Fruit fly (Drosophila melanogaster) whole organism, embryonic: Measurements from ENCODE around the gene Aasdh.
A peak's percentile ranks its signal among the peaks of the same experiment; 100 is the strongest.

Experiments
- Adf1 ChIP-seq: fragments of 200-800 bp; sonication (Bioruptor generic); IDR thresholded peaks from 2 replicates; pipeline ENCODE4 v1.3.6; 2022; ENCODE audit warnings: missing biosample characterization, missing genetic modification characterization
- Blimp-1 ChIP-seq: fragments of 200-800 bp; sonication (Bioruptor generic); optimal IDR thresholded peaks from 3 replicates; lab custom pipeline; 2018; ENCODE audit warnings: missing biosample characterization, missing genetic modification characterization, mild to moderate bottlenecking, moderate library complexity, missing genetic modification reagents
- BtbVII ChIP-seq: fragments of 200-800 bp; sonication (Bioruptor generic); optimal IDR thresholded peaks from 3 replicates; lab custom pipeline; 2017; ENCODE audit warnings: missing biosample characterization, mild to moderate bottlenecking, missing genetic modification characterization
- CG10209 ChIP-seq: fragments of 200-800 bp; sonication (Bioruptor generic); optimal IDR thresholded peaks from 3 replicates; lab custom pipeline; 2017; ENCODE audit warnings: missing biosample characterization, mild to moderate bottlenecking, missing genetic modification characterization, missing genetic modification reagents
- CG1024 ChIP-seq: fragments of 200-800 bp; sonication (Bioruptor generic); IDR thresholded peaks from 2 replicates; pipeline ENCODE4 v1.3.6; 2022; ENCODE audit warnings: missing biosample characterization, missing genetic modification characterization
- CG10543 ChIP-seq: fragments of 200-800 bp; sonication (Bioruptor generic); optimal IDR thresholded peaks from 3 replicates; lab custom pipeline; 2017; ENCODE audit warnings: missing biosample characterization, mild to moderate bottlenecking, missing genetic modification characterization, moderate library complexity
- CG14710 ChIP-seq: fragments of 200-800 bp; sonication (Bioruptor generic); optimal IDR thresholded peaks from 3 replicates; lab custom pipeline; 2019; ENCODE audit warnings: missing biosample characterization, mild to moderate bottlenecking, missing genetic modification characterization, moderate library complexity
- CG14860 ChIP-seq: fragments of 200-800 bp; sonication (Bioruptor generic); IDR thresholded peaks from 3 replicates; pipeline ENCODE4 v1.3.6; 2022; ENCODE audit warnings: missing biosample characterization, missing genetic modification characterization; ENCODE audit not compliant: partially characterized antibody
- CG17612 ChIP-seq: fragments of 200-800 bp; sonication (Bioruptor generic); IDR thresholded peaks from 2 replicates; pipeline ENCODE4 v1.3.6; 2022; ENCODE audit warnings: missing biosample characterization, missing genetic modification characterization
- CG17802 ChIP-seq: fragments of 200-800 bp; sonication (Bioruptor generic); optimal IDR thresholded peaks from 2 replicates; lab custom pipeline; 2018; ENCODE audit warnings: missing biosample characterization, mild to moderate bottlenecking, missing genetic modification characterization, moderate library complexity
- CG2202 ChIP-seq: fragments of 200-800 bp; sonication (Bioruptor generic); optimal IDR thresholded peaks from 2 replicates; lab custom pipeline; 2018; ENCODE audit warnings: missing biosample characterization, mild to moderate bottlenecking, missing genetic modification characterization
- CG30431 ChIP-seq: fragments of 200-800 bp; sonication (Bioruptor generic); optimal IDR thresholded peaks from 2 replicates; lab custom pipeline; 2017; ENCODE audit warnings: missing biosample characterization, missing genetic modification characterization
- CG3995 ChIP-seq: fragments of 200-800 bp; sonication (Bioruptor generic); optimal IDR thresholded peaks from 3 replicates; lab custom pipeline; 2016; ENCODE audit warnings: missing biosample characterization, missing genetic modification characterization
- CG4854 ChIP-seq: fragments of 200-800 bp; sonication (Bioruptor generic); optimal IDR thresholded peaks from 2 replicates; lab custom pipeline; 2016; ENCODE audit warnings: missing biosample characterization, missing genetic modification characterization, inconsistent platforms
- CG9215 ChIP-seq: fragments of 200-800 bp; sonication (Bioruptor generic); IDR thresholded peaks from 2 replicates; pipeline ENCODE4 v1.3.6; 2022; ENCODE audit warnings: missing biosample characterization, missing genetic modification characterization
- CG9817 ChIP-seq: fragments of 200-800 bp; sonication (Bioruptor generic); optimal IDR thresholded peaks from 2 replicates; lab custom pipeline; 2018; ENCODE audit warnings: missing biosample characterization, mild to moderate bottlenecking, missing genetic modification characterization, moderate library complexity
- D19A ChIP-seq: fragments of 200-800 bp; optimal IDR thresholded peaks from 3 replicates; lab custom pipeline; 2019; ENCODE audit warnings: missing biosample characterization, mild to moderate bottlenecking, missing genetic modification characterization, moderate library complexity
- Doc2 ChIP-seq: fragments of 200-800 bp; sonication (Bioruptor generic); IDR thresholded peaks from 2 replicates; pipeline ENCODE4 v1.3.6; 2022; ENCODE audit warnings: missing biosample characterization, missing genetic modification characterization
- Drgx ChIP-seq: fragments of 200-800 bp; sonication (Bioruptor generic); IDR thresholded peaks from 2 replicates; pipeline ENCODE4 v1.3.6; 2022; ENCODE audit warnings: missing biosample characterization, missing genetic modification characterization
- Fer1 ChIP-seq: fragments of 200-800 bp; sonication (Bioruptor generic); optimal IDR thresholded peaks from 2 replicates; lab custom pipeline; 2017; ENCODE audit warnings: missing biosample characterization, mild to moderate bottlenecking, missing genetic modification characterization
- Gug ChIP-seq: fragments of 200-800 bp; sonication (Bioruptor generic); IDR thresholded peaks from 4 replicates; pipeline ENCODE4 v1.3.6; 2022; ENCODE audit warnings: missing biosample characterization, missing genetic modification characterization
- HLH3B ChIP-seq: fragments of 200-800 bp; sonication (Bioruptor generic); IDR thresholded peaks from 2 replicates; pipeline ENCODE4 v1.3.6; 2022; ENCODE audit warnings: missing biosample characterization, missing genetic modification characterization
- HLHmδ ChIP-seq: fragments of 200-800 bp; sonication (Bioruptor generic); optimal IDR thresholded peaks from 2 replicates; lab custom pipeline; 2018; ENCODE audit warnings: missing biosample characterization, mild to moderate bottlenecking, missing genetic modification characterization, moderate library complexity
- HmgZ ChIP-seq: fragments of 200-800 bp; sonication (Bioruptor generic); optimal IDR thresholded peaks from 2 replicates; lab custom pipeline; 2018; ENCODE audit warnings: missing biosample characterization, mild to moderate bottlenecking, missing genetic modification characterization
- Jarid2 ChIP-seq: fragments of 200-800 bp; sonication (Bioruptor generic); optimal IDR thresholded peaks from 3 replicates; lab custom pipeline; 2017; ENCODE audit warnings: mild to moderate bottlenecking, missing biosample characterization, missing genetic modification reagents, missing genetic modification characterization
- Ptx1 ChIP-seq: fragments of 200-800 bp; sonication (Bioruptor generic); IDR thresholded peaks from 2 replicates; pipeline ENCODE4 v1.3.6; 2022; ENCODE audit warnings: missing biosample characterization, missing genetic modification characterization
- Rfx ChIP-seq: fragments of 200-800 bp; sonication (Bioruptor generic); IDR thresholded peaks from 2 replicates; pipeline ENCODE4 v1.3.6; 2022; ENCODE audit warnings: missing biosample characterization, missing genetic modification characterization
- Trl ChIP-seq, 3 experiments: fragments of >200 bp in 2 of 3; fragments of 200-800 bp in 1 of 3; sonication (Bioruptor generic) in 1 of 3; optimal IDR thresholded peaks; 2 replicates in 1 of 3; 3 replicates in 2 of 3; lab custom pipeline; 2016 to 2017; ENCODE audit warnings: missing biosample characterization in 1 of 3, missing genetic modification characterization in 1 of 3
- ato ChIP-seq: fragments of 200-800 bp; sonication (Bioruptor generic); IDR thresholded peaks from 2 replicates; pipeline ENCODE4 v1.3.6; 2022; ENCODE audit warnings: missing biosample characterization, missing genetic modification characterization; ENCODE audit not compliant: partially characterized antibody
- bsh ChIP-seq, 2 experiments: fragments of 200-800 bp; sonication (Bioruptor generic); optimal IDR thresholded peaks; 2 replicates each; lab custom pipeline; 2017 to 2018; ENCODE audit warnings: mild to moderate bottlenecking in 2 of 2, missing biosample characterization in 2 of 2, missing genetic modification characterization in 2 of 2, moderate library complexity in 1 of 2
- cas ChIP-seq: fragments of 200-800 bp; sonication (Bioruptor generic); IDR thresholded peaks from 2 replicates; pipeline ENCODE4 v1.3.6; 2022; ENCODE audit warnings: missing biosample characterization, missing genetic modification characterization
- cato ChIP-seq: fragments of 200-800 bp; sonication (Bioruptor generic); optimal IDR thresholded peaks from 2 replicates; lab custom pipeline; 2016; ENCODE audit warnings: missing biosample characterization, missing genetic modification characterization, borderline replicate concordance
- caup ChIP-seq: fragments of 200-800 bp; sonication (Bioruptor generic); optimal IDR thresholded peaks from 3 replicates; lab custom pipeline; 2017; ENCODE audit warnings: missing biosample characterization, mild to moderate bottlenecking, missing genetic modification characterization, moderate library complexity; ENCODE audit not compliant: severe bottlenecking
- cg ChIP-seq: fragments of 200-800 bp; sonication (Bioruptor generic); optimal IDR thresholded peaks from 3 replicates; lab custom pipeline; 2019; ENCODE audit warnings: missing biosample characterization, mild to moderate bottlenecking, missing genetic modification characterization, moderate library complexity
- chif ChIP-seq, 2 experiments: fragments of 200-800 bp; sonication (Bioruptor generic); optimal IDR thresholded peaks; 3 replicates each; lab custom pipeline; 2016; ENCODE audit warnings: missing biosample characterization in 2 of 2, missing genetic modification characterization in 2 of 2
- crol ChIP-seq: fragments of 200-800 bp; sonication (Bioruptor generic); IDR thresholded peaks from 2 replicates; pipeline ENCODE4 v1.3.6; 2022; ENCODE audit warnings: missing biosample characterization, missing genetic modification characterization
- inv ChIP-seq: fragments of 200-800 bp; sonication (Bioruptor generic); IDR thresholded peaks from 2 replicates; pipeline ENCODE4 v1.3.6; 2022; ENCODE audit warnings: missing biosample characterization, missing genetic modification characterization; ENCODE audit not compliant: partially characterized antibody
- lab ChIP-seq: fragments of 200-800 bp; sonication (Bioruptor generic); optimal IDR thresholded peaks from 3 replicates; lab custom pipeline; 2017; ENCODE audit warnings: missing biosample characterization, missing genetic modification characterization, mild to moderate bottlenecking, moderate library complexity, missing genetic modification reagents
- nom ChIP-seq: fragments of 200-800 bp; sonication (Bioruptor generic); optimal IDR thresholded peaks from 2 replicates; lab custom pipeline; 2017; ENCODE audit warnings: missing biosample characterization, missing genetic modification characterization, mild to moderate bottlenecking, moderate library complexity, missing genetic modification reagents
- p53 ChIP-seq: fragments of 200-800 bp; sonication (Bioruptor generic); optimal IDR thresholded peaks from 2 replicates; lab custom pipeline; 2016; ENCODE audit warnings: missing biosample characterization, missing genetic modification characterization
- pros ChIP-seq: fragments of 200-800 bp; sonication (Bioruptor generic); optimal IDR thresholded peaks from 3 replicates; lab custom pipeline; 2019; ENCODE audit warnings: missing biosample characterization, mild to moderate bottlenecking, missing genetic modification characterization, moderate library complexity
- rib ChIP-seq: fragments of 200-800 bp; sonication (Bioruptor generic); IDR thresholded peaks from 2 replicates; pipeline ENCODE4 v1.3.6; 2022; ENCODE audit warnings: missing biosample characterization, missing genetic modification characterization
- row ChIP-seq: fragments of 200-800 bp; sonication (Bioruptor generic); IDR thresholded peaks from 3 replicates; pipeline ENCODE4 v1.3.6; 2022; ENCODE audit warnings: missing biosample characterization, missing genetic modification characterization
- salm ChIP-seq: fragments of 200-800 bp; sonication (Bioruptor generic); optimal IDR thresholded peaks from 2 replicates; lab custom pipeline; 2018; ENCODE audit warnings: missing biosample characterization, mild to moderate bottlenecking, missing genetic modification characterization
- tap ChIP-seq: fragments of 200-800 bp; optimal IDR thresholded peaks from 3 replicates; lab custom pipeline; 2019; ENCODE audit warnings: missing biosample characterization, mild to moderate bottlenecking, missing genetic modification characterization, moderate library complexity

Aasdh gene

DNA sequence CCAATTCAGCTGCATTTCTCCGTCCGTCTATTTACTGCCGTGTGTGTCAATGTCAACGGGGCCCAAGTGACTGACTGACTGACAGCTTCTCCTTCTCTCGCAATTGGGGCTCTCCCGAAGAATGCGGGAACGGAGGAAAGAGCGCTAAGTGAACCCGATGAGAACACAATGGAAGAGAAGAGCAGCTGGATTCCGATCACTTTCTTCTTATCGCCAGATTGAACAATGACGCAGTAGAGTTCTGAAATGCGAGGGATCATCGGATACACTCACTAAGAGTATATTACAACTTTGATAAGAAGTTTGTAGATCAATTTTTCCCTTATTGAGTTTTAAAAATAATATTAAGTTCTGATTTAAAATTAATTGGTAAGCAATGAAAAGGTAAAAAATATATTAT, 37.8 kb downstream of the Aasdh start, which contains the start of gene Naglu:
Gene Naglu, minus strand, starts transcription at position 339 of the 400 bp plus-strand sequence.
- TF ChIP-seq HLHmδ (GFP tag; lab: Kevin White, UChicago) (peak; percentile 46), crol (GFP tag; lab: Robert Waterston, UW) (0 out of 2 replicates have a peak, but pooled peaks have one; percentile 9), Trl (optimal IDR thresholded peaks at IDR 0.05; lab: Kevin White, UChicago) (peak in 1 of 2 experiments; percentile 52), Trl (GFP tag; optimal IDR thresholded peaks at IDR 0.05; lab: Kevin White, UChicago) (no peak), CG17802 (peak; percentile 38), bsh (GFP tag; optimal IDR thresholded peaks at IDR 0.05; lab: Kevin White, UChicago) (peak in 1 of 2 experiments; percentile 12), row (GFP tag; lab: Robert Waterston, UW) (0 out of 3 replicates have a peak, but pooled peaks have one; percentile 10), HLH3B (GFP tag; lab: Robert Waterston, UW) (0 out of 2 replicates have a peak, but pooled peaks have one; percentile 14), inv (no peak), ato (GFP tag; lab: Robert Waterston, UW) (peak; percentile 46; the same call in 1 of the 2 replicates), caup (GFP tag; lab: Kevin White, UChicago) (no peak), cas (GFP tag; lab: Robert Waterston, UW) (0 out of 2 replicates have a peak, but pooled peaks have one; percentile 17), Blimp-1 (GFP tag; lab: Kevin White, UChicago) (peak; percentile 60), Rfx (0 out of 2 replicates have a peak, but pooled peaks have one; percentile 6), CG14710 (tag; lab: Kevin White, UChicago) (peak; percentile 10), Ptx1 (GFP tag; lab: Robert Waterston, UW) (no peak), D19A (peak; percentile 86), nom (GFP tag; lab: Kevin White, UChicago) (peak; percentile 43), lab (no peak)

DNA sequence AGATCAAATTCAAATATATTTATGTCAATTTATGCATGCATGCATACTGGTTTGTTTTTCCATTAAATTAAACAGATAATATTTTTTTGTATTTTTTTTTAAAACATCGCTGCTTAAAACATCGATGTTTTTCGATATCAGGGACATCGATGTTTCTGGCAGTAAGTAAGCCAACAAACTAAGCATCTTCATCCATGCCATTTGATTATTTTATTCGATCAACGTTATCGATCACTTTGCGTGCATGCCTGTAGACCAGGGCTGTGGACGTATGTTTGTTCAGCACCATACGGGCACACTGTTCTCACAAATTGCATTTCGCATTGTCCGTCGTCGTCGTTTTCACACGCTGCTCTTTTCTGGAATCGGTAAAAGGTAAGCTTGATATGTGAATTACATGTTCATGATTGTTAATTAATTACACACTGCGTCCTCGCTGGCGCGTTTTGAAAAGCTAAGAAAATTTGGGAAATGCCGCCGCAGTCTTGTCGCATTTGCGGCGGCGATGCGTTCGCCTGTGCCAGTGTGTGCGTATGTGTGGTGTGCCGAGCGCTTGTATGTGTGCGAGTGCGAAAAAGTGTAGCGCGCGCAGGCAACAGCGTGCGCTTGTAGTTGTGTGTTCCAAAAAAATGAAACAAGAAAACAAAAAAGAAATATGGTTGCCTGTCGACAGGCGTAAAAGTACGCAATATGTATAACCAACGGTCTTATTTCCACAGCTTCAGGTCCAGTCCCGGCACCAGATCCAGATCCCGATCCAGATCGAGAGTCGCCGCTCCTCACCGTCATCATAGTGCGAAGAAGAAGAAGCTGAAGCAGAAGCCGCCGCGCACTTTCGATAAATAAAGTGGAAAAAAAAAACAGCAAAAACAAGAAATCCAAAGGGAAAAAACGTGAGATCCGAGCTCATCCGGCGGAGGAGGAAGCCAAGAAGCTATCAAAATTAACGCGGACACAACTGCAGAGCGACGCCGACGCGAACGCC, 45.8 kb downstream of the Aasdh start, which contains the start of gene emb:
Gene emb, plus strand, starts transcription at position 288 of the 985 bp plus-strand sequence.
- TF ChIP-seq CG10209: peak; percentile 13
- TF ChIP-seq Fer1 (GFP tag; lab: Kevin White, UChicago): no peak
- peak; percentile 66 for TF ChIP-seq HmgZ (tag; lab: Kevin White, UChicago)
- TF ChIP-seq BtbVII (GFP tag; lab: Kevin White, UChicago): no peak
- TF ChIP-seq CG14860 (GFP tag; lab: Robert Waterston, UW): peak; percentile 99
- TF ChIP-seq CG3995 (GFP tag; lab: Kevin White, UChicago): peak; percentile 47
- TF ChIP-seq Adf1: peak; percentile 42; the same call in 1 of the 2 replicates
- no peak for TF ChIP-seq CG17612 (GFP tag; lab: Robert Waterston, UW)
- TF ChIP-seq CG10543 (GFP tag; lab: Kevin White, UChicago): no peak
- TF ChIP-seq rib: peak; percentile 75
- peak; percentile 4 for TF ChIP-seq p53 (GFP tag; lab: Kevin White, UChicago)
- no peak for TF ChIP-seq tap (tag; lab: Kevin White, UChicago)
- TF ChIP-seq cg: peak; percentile 99
- peak; percentile 11 for TF ChIP-seq CG2202 (tag; lab: Kevin White, UChicago)
- TF ChIP-seq CG1024 (GFP tag; lab: Robert Waterston, UW): no peak
- TF ChIP-seq CG4854 (GFP tag; lab: Kevin White, UChicago): peak; percentile 43
- TF ChIP-seq CG9215: peak; percentile 17; the same call in 1 of the 2 replicates
- no peak for TF ChIP-seq salm (tag; lab: Kevin White, UChicago)
- TF ChIP-seq pros (GFP tag; lab: Kevin White, UChicago): no peak
- no peak for TF ChIP-seq CG30431
- TF ChIP-seq CG9817: peak; percentile 29
- TF ChIP-seq chif (GFP tag; optimal IDR thresholded peaks at IDR 0.05; lab: Kevin White, UChicago): peak; percentile 47 to 52
- TF ChIP-seq Gug (GFP tag; lab: Robert Waterston, UW): no peak
- peak; percentile 39; the same call in 1 of the 2 replicates for TF ChIP-seq Drgx (GFP tag; lab: Robert Waterston, UW)
- TF ChIP-seq cato (GFP tag; lab: Kevin White, UChicago): peak; percentile 13
- no peak for TF ChIP-seq Jarid2 (GFP tag; lab: Kevin White, UChicago)
- TF ChIP-seq Doc2 (GFP tag; lab: Robert Waterston, UW): no peak
- TF ChIP-seq Blimp-1 (GFP tag; lab: Kevin White, UChicago): no peak
